Fruit fly (Drosophila melanogaster) whole organism, pupa: ENCODE data around the gene Cdk8.

Experiments used
- CG10348 ChIP-seq: fragments of 200-800 bp; sonication (Bioruptor generic); IDR thresholded peaks from 2 replicates; pipeline ENCODE4 v1.3.6; 2022; ENCODE audit warnings: missing biosample characterization, missing genetic modification characterization
- CG12605 ChIP-seq: fragments of 200-800 bp; sonication (Bioruptor generic); IDR thresholded peaks from 2 replicates; pipeline ENCODE4 v1.3.6; 2022; ENCODE audit warnings: missing biosample characterization, missing genetic modification characterization
- CG13204 ChIP-seq: fragments of 200-800 bp; sonication (Bioruptor generic); optimal IDR thresholded peaks from 2 replicates; lab custom pipeline; 2018; ENCODE audit warnings: missing biosample characterization, mild to moderate bottlenecking, missing genetic modification characterization, moderate library complexity
- CG14655 ChIP-seq: fragments of 200-800 bp; sonication (Bioruptor generic); optimal IDR thresholded peaks from 3 replicates; lab custom pipeline; 2017; ENCODE audit warnings: mild to moderate bottlenecking, missing biosample characterization, missing genetic modification reagents, missing genetic modification characterization
- CG15710 ChIP-seq: fragments of 200-800 bp; sonication (Bioruptor generic); optimal IDR thresholded peaks from 2 replicates; lab custom pipeline; 2018; ENCODE audit warnings: missing biosample characterization, mild to moderate bottlenecking, missing genetic modification characterization, moderate library complexity
- CG17806 ChIP-seq: fragments of 200-800 bp; sonication (Bioruptor generic); optimal IDR thresholded peaks from 2 replicates; lab custom pipeline; 2018; ENCODE audit warnings: missing biosample characterization, mild to moderate bottlenecking, missing genetic modification characterization, moderate library complexity
- CG32121 ChIP-seq: fragments of 200-800 bp; sonication (Bioruptor generic); IDR thresholded peaks from 2 replicates; pipeline ENCODE4 v1.3.6; 2022; ENCODE audit warnings: missing biosample characterization, missing genetic modification characterization
- CG34367 ChIP-seq: fragments of 200-800 bp; sonication (Bioruptor generic); optimal IDR thresholded peaks from 2 replicates; lab custom pipeline; 2018; ENCODE audit warnings: missing biosample characterization, mild to moderate bottlenecking, missing genetic modification characterization
- CG4496 ChIP-seq: fragments of 200-800 bp; sonication (Bioruptor generic); IDR thresholded peaks from 3 replicates; pipeline ENCODE4 v1.3.6; 2022; ENCODE audit warnings: missing biosample characterization, missing genetic modification characterization
- CG8159 ChIP-seq: fragments of 200-800 bp; sonication (Bioruptor generic); optimal IDR thresholded peaks from 3 replicates; lab custom pipeline; 2018; ENCODE audit warnings: missing biosample characterization, mild to moderate bottlenecking, missing genetic modification characterization, moderate library complexity
- CG8301 ChIP-seq: fragments of 200-800 bp; sonication (Bioruptor generic); optimal IDR thresholded peaks from 2 replicates; lab custom pipeline; 2018; ENCODE audit warnings: missing biosample characterization, mild to moderate bottlenecking, missing genetic modification characterization
- CG9948 ChIP-seq: fragments of 200-800 bp; sonication (Bioruptor generic); optimal IDR thresholded peaks from 2 replicates; lab custom pipeline; 2018; ENCODE audit warnings: missing biosample characterization, mild to moderate bottlenecking, missing genetic modification characterization, moderate library complexity
- D1 ChIP-seq: fragments of 200-800 bp; sonication (Bioruptor generic); optimal IDR thresholded peaks from 2 replicates; lab custom pipeline; 2018; ENCODE audit warnings: missing biosample characterization, mild to moderate bottlenecking, missing genetic modification characterization, moderate library complexity
- EcR ChIP-seq: fragments of 200-800 bp; sonication (Bioruptor generic); optimal IDR thresholded peaks from 3 replicates; lab custom pipeline; 2019; ENCODE audit warnings: missing biosample characterization, missing genetic modification characterization, mild to moderate bottlenecking, moderate library complexity, missing genetic modification reagents
- Ets98B ChIP-seq: fragments of 200-800 bp; sonication (Bioruptor generic); IDR thresholded peaks from 2 replicates; pipeline ENCODE4 v1.3.6; 2022; ENCODE audit warnings: missing biosample characterization, missing genetic modification characterization
- Pif1A ChIP-seq: fragments of 200-800 bp; sonication (Bioruptor generic); optimal IDR thresholded peaks from 3 replicates; lab custom pipeline; 2016; ENCODE audit warnings: missing biosample characterization, missing genetic modification characterization
- Pif1B ChIP-seq: fragments of 200-800 bp; sonication (Bioruptor generic); optimal IDR thresholded peaks from 3 replicates; lab custom pipeline; 2016; ENCODE audit warnings: missing biosample characterization, missing genetic modification characterization
- Snoo ChIP-seq: fragments of 200-800 bp; sonication (Bioruptor generic); optimal IDR thresholded peaks from 3 replicates; lab custom pipeline; 2017; ENCODE audit warnings: missing biosample characterization, mild to moderate bottlenecking, missing genetic modification characterization, inconsistent platforms
- fd96Ca ChIP-seq: fragments of 200-800 bp; sonication (Bioruptor generic); IDR thresholded peaks from 3 replicates; pipeline ENCODE4 v1.3.6; 2022; ENCODE audit warnings: missing biosample characterization, missing genetic modification characterization
- gl ChIP-seq: fragments of 200-800 bp; sonication (Bioruptor generic); optimal IDR thresholded peaks from 2 replicates; lab custom pipeline; 2018; ENCODE audit warnings: missing biosample characterization, mild to moderate bottlenecking, missing genetic modification characterization
- rn ChIP-seq: fragments of 200-800 bp; sonication (Bioruptor generic); IDR thresholded peaks from 2 replicates; pipeline ENCODE4 v1.3.6; 2022; ENCODE audit warnings: missing biosample characterization, missing genetic modification characterization

Gene Cdk8

DNA sequence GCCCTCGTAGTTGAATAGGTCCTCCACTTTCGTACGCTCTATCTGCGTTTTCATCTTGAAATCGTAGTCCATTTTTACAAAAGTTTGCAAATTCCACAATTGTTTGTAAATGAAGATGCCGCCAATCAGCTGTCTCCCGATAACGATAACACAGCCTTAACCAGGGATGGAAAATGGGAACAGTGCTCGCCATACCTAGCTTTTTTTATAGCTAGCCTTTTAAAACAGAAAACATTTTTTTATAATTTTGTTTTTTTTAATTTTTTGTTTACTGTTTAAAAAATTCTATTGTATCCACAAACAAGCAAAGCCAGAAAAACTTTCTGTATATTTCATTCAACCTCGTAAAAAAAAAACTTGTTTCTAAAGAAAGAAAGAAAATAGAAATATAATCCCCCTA, at the start of gene Cdk8:
Gene Cdk8 (minus strand): TSS at position 137 of the 400 bp plus-strand sequence.
- peak; percentile 53 for TF ChIP-seq D1
- no peak for TF ChIP-seq CG8301 (tag; lab: Kevin White, UChicago)
- TF ChIP-seq CG32121 (GFP tag; lab: Robert Waterston, UW) = peak; percentile 38; the same call in 1 of the 2 replicates
- TF ChIP-seq CG15710 (tag; lab: Kevin White, UChicago) = peak; percentile 5
- TF ChIP-seq CG34367 (tag; lab: Kevin White, UChicago) = no peak
- TF ChIP-seq CG17806 = peak; percentile 5

dm6 chr3L:9878685-9879084, 40.2 kb upstream of the Cdk8 start, which contains the start of gene CG34382:
Gene CG34382 (plus strand): TSS chr3L:9878985.
- no peak for TF ChIP-seq CG8159
- TF ChIP-seq CG4496 = 0 out of 3 replicates have a peak, but pooled peaks have one; percentile 41
- TF ChIP-seq D1 = no peak

- TF ChIP-seq CG10348 (GFP tag; lab: Robert Waterston, UW) (no peak), Pif1B (GFP tag; lab: Kevin White, UChicago) (peak; percentile 39), CG14655 (no peak), Snoo (peak; percentile 2), CG34367 (tag; lab: Kevin White, UChicago) (no peak), CG12605 (GFP tag; lab: Robert Waterston, UW) (no peak; the same call in 1 of the 2 replicates), EcR (GFP tag; lab: Kevin White, UChicago) (no peak), gl (tag; lab: Kevin White, UChicago) (no peak), CG15710 (tag; lab: Kevin White, UChicago) (peak; percentile 3), Pif1A (no peak), CG13204 (GFP tag; lab: Kevin White, UChicago) (no peak), CG32121 (GFP tag; lab: Robert Waterston, UW) (0 out of 2 replicates have a peak, but pooled peaks have one; percentile 18), CG8301 (tag; lab: Kevin White, UChicago) (peak; percentile 62), CG17806 (no peak), D1 (no peak), fd96Ca (GFP tag; lab: Robert Waterston, UW) (peak; percentile 38; the same call in 2 of the 3 replicates), CG9948 (tag; lab: Kevin White, UChicago) (peak; percentile 36), CG8159 (peak; percentile 46), CG4496 (0 out of 3 replicates have a peak, but pooled peaks have one; percentile 56), rn (GFP tag; lab: Robert Waterston, UW) (no peak), Ets98B (GFP tag; lab: Robert Waterston, UW) (peak; percentile 13; the same call in 1 of the 2 replicates)
Measured at dm6 chr3L:9872035-9872434, 33.6 kb upstream of the Cdk8 start.

dm6 chr3L:9865053-9865442, 26.6 kb upstream of the Cdk8 start:
- TF ChIP-seq CG32121 (GFP tag; lab: Robert Waterston, UW) (no peak), Snoo (no peak), CG12605 (GFP tag; lab: Robert Waterston, UW) (no peak), CG17806 (no peak), CG34367 (tag; lab: Kevin White, UChicago) (no peak)

dm6 chr3L:9864275-9865052, 26.0 kb upstream of the Cdk8 start, which contains the start of the genes iPLA2-VIA and Ciz1:
Gene iPLA2-VIA (minus strand): TSS chr3L:9864349.
Gene Ciz1 (plus strand): TSS chr3L:9864639.
- TF ChIP-seq Ets98B (GFP tag; lab: Robert Waterston, UW) (no peak), CG15710 (tag; lab: Kevin White, UChicago) (no peak), CG9948 (tag; lab: Kevin White, UChicago) (no peak), Pif1A (no peak), CG32121 (GFP tag; lab: Robert Waterston, UW) (no peak), gl (tag; lab: Kevin White, UChicago) (no peak), CG4496 (no peak), Snoo (no peak)

- TF ChIP-seq gl (tag; lab: Kevin White, UChicago) (peak; percentile 38), CG13204 (GFP tag; lab: Kevin White, UChicago) (no peak), rn (GFP tag; lab: Robert Waterston, UW) (no peak), CG4496 (0 out of 3 replicates have a peak, but pooled peaks have one; percentile 39), CG32121 (GFP tag; lab: Robert Waterston, UW) (no peak), CG8301 (tag; lab: Kevin White, UChicago) (no peak), CG14655 (no peak), CG34367 (tag; lab: Kevin White, UChicago) (no peak), Snoo (no peak), CG8159 (no peak), D1 (no peak), CG9948 (tag; lab: Kevin White, UChicago) (no peak), CG10348 (GFP tag; lab: Robert Waterston, UW) (no peak), Ets98B (GFP tag; lab: Robert Waterston, UW) (no peak), Pif1B (GFP tag; lab: Kevin White, UChicago) (no peak), EcR (GFP tag; lab: Kevin White, UChicago) (no peak), fd96Ca (GFP tag; lab: Robert Waterston, UW) (no peak), CG15710 (tag; lab: Kevin White, UChicago) (no peak)
Measured at dm6 chr3L:9863656-9864055, 25.2 kb upstream of the Cdk8 start.
